Fruit fly (Drosophila melanogaster): ENCODE measurements around the gene Lkb1.
A peak's percentile ranks its signal among the peaks of the same experiment; 100 is the strongest.

Lkb1 gene

DNA sequence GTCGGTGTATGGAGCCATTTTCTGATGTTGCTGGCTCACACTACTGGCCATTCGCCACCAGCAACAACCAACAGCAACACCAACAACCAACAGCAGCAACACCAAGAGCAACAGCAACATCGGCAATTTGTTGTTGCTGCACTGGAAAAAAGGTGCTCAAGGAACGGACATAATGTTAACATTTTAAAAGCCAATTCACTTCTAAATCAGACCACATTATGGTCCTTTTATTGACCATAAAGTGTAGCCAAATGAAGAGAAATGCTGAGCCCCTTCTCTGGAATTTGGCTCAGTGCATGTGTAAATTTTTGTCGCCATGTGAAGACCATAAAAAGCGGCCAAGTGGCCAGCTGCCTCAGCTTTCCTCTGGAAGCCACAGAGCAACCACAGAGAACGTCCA is 40.5 kb downstream of the Lkb1 start (continued):
- TF ChIP-seq topi (GFP tag; optimal IDR thresholded peaks at IDR 0.05) = peak; percentile 59
- peak; percentile 13 for TF ChIP-seq CG9139 (GFP tag; optimal IDR thresholded peaks at IDR 0.05)
- TF ChIP-seq OdsH (GFP tag; optimal IDR thresholded peaks at IDR 0.05) = peak; percentile 87
- TF ChIP-seq CG10669 (GFP tag; optimal IDR thresholded peaks at IDR 0.05) = peak; percentile 70
- TF ChIP-seq ss (GFP tag; optimal IDR thresholded peaks at IDR 0.05) = peak; percentile 90 to 91
- TF ChIP-seq Ets21C (GFP tag; optimal IDR thresholded peaks at IDR 0.05) = peak; percentile 45
- peak; percentile 73 for TF ChIP-seq svp (GFP tag)
- TF ChIP-seq fd59A (GFP tag; optimal IDR thresholded peaks at IDR 0.05) = peak; percentile 66
- peak; percentile 56 for TF ChIP-seq CG8319 (GFP tag; optimal IDR thresholded peaks at IDR 0.05)
- peak; percentile 67 for TF ChIP-seq Hr39 (GFP tag; optimal IDR thresholded peaks at IDR 0.05)
- peak; percentile 86 for TF ChIP-seq Lpt (GFP tag; optimal IDR thresholded peaks at IDR 0.05)
- TF ChIP-seq Blimp-1 (GFP tag; optimal IDR thresholded peaks at IDR 0.05) = no peak
- peak; percentile 64 to 77 for TF ChIP-seq salr (GFP tag; optimal IDR thresholded peaks at IDR 0.05)
- peak; percentile 66 for TF ChIP-seq CG16779 (tag; optimal IDR thresholded peaks at IDR 0.05)
- TF ChIP-seq fkh (GFP tag; optimal IDR thresholded peaks at IDR 0.05) = no peak
- TF ChIP-seq CG6854 (GFP tag; optimal IDR thresholded peaks at IDR 0.05) = no peak
- peak; percentile 81 for TF ChIP-seq CG6792 (GFP tag; optimal IDR thresholded peaks at IDR 0.05)
- peak; percentile 82 for TF ChIP-seq achi (GFP tag; optimal IDR thresholded peaks at IDR 0.05)
- peak; percentile 93 for TF ChIP-seq CG32006 (GFP tag; optimal IDR thresholded peaks at IDR 0.05)
- peak; percentile 70 for TF ChIP-seq esn (GFP tag; optimal IDR thresholded peaks at IDR 0.05)

dm6 chr3R:13718076-13718475 is 41.7 kb downstream of the Lkb1 start, which contains the start of gene Ubc87F:
Gene Ubc87F (minus strand): TSS chr3R:13718176.
- no peak for TF ChIP-seq fd85E (GFP tag; optimal IDR thresholded peaks at IDR 0.05)
- no peak for TF ChIP-seq CG6792 (GFP tag; optimal IDR thresholded peaks at IDR 0.05)

- TF ChIP-seq achi (GFP tag; optimal IDR thresholded peaks at IDR 0.05) (no peak), ss (GFP tag; optimal IDR thresholded peaks at IDR 0.05) (peak in 1 of 2 experiments; percentile 12), Met (GFP tag; optimal IDR thresholded peaks at IDR 0.05) (no peak), Eip78C (GFP tag) (peak; percentile 44)
Observed at dm6 chr3R:13719053-13719452, 42.7 kb downstream of the Lkb1 start.

DNA sequence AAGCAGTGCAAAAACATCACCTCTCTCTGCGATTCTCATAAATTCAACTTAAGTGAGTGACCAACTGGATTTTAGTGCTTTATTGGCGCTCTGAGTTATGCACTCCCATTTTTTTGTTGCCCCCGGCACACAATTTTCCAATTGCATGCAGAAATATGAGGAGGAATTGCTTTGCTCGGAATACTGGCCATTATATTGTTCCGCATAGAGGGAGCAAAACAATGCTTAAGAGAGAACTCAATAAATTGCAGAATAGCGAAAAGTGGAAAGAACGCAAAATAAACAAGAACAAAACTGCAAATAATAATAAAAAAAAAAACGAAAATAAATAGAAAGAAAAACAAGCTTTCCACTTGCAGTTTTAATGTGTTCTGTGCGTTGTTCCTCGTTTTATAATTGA is 44.4 kb downstream of the Lkb1 start:
- no peak for TF ChIP-seq CG8119 (GFP tag; IDR thresholded peaks at IDR 0.05)
- no peak for TF ChIP-seq lz (GFP tag; optimal IDR thresholded peaks at IDR 0.05)
- TF ChIP-seq CG34406 (GFP tag; optimal IDR thresholded peaks at IDR 0.05) = no peak
- TF ChIP-seq Hr39 (GFP tag; optimal IDR thresholded peaks at IDR 0.05) = no peak
- TF ChIP-seq pdm3 (GFP tag; optimal IDR thresholded peaks at IDR 0.05) = no peak
- no peak for TF ChIP-seq Met (GFP tag; optimal IDR thresholded peaks at IDR 0.05)
- no peak for TF ChIP-seq CG4318 (GFP tag; optimal IDR thresholded peaks at IDR 0.05)
- no peak for TF ChIP-seq Eip75B (GFP tag; optimal IDR thresholded peaks at IDR 0.05)
- no peak for TF ChIP-seq salr (GFP tag; optimal IDR thresholded peaks at IDR 0.05)
- TF ChIP-seq eg (GFP tag; IDR thresholded peaks at IDR 0.05) = no peak
- no peak for TF ChIP-seq Ets21C (GFP tag; optimal IDR thresholded peaks at IDR 0.05)
- TF ChIP-seq esn (GFP tag; optimal IDR thresholded peaks at IDR 0.05) = no peak

- no peak for TF ChIP-seq cyc (GFP tag; optimal IDR thresholded peaks at IDR 0.05)
- TF ChIP-seq Eip78C (GFP tag) = no peak
- no peak for TF ChIP-seq Ets96B (tag; optimal IDR thresholded peaks at IDR 0.05)
- no peak for TF ChIP-seq pdm3 (GFP tag; optimal IDR thresholded peaks at IDR 0.05)
- TF ChIP-seq CG16779 (tag; optimal IDR thresholded peaks at IDR 0.05) = no peak
- TF ChIP-seq CG3919 (GFP tag; optimal IDR thresholded peaks at IDR 0.05) = no peak
- TF ChIP-seq CG8632 (GFP tag; optimal IDR thresholded peaks at IDR 0.05) = no peak
- TF ChIP-seq CG10631 (GFP tag; optimal IDR thresholded peaks at IDR 0.05) = no peak
- no peak for TF ChIP-seq lz (GFP tag; optimal IDR thresholded peaks at IDR 0.05)
- no peak for TF ChIP-seq Hr39 (GFP tag; optimal IDR thresholded peaks at IDR 0.05)
- TF ChIP-seq fd59A (GFP tag; optimal IDR thresholded peaks at IDR 0.05) = no peak
- TF ChIP-seq Sox15 (GFP tag; optimal IDR thresholded peaks at IDR 0.05) = no peak
- TF ChIP-seq Ets21C (GFP tag; optimal IDR thresholded peaks at IDR 0.05) = no peak
- TF ChIP-seq Lpt (GFP tag; optimal IDR thresholded peaks at IDR 0.05) = no peak
- no peak for TF ChIP-seq CG32006 (GFP tag; optimal IDR thresholded peaks at IDR 0.05)
- no peak for TF ChIP-seq fd85E (GFP tag; optimal IDR thresholded peaks at IDR 0.05)
- no peak for TF ChIP-seq CG8119 (GFP tag; IDR thresholded peaks at IDR 0.05)
- TF ChIP-seq CG11762 (GFP tag; optimal IDR thresholded peaks at IDR 0.05; ENCODE audit: insufficient read depth) = no peak
Observed at dm6 chr3R:13721998-13722397, 45.6 kb downstream of the Lkb1 start.

All from whole organism, prepupa.